Worm (Caenorhabditis elegans) whole organism, L2 larva: ENCODE measurements around the gene F25G6.9.

Experiments used
- C34F6.9 ChIP-seq: fragments of 150-350 bp; optimal IDR thresholded peaks from 2 replicates; lab custom pipeline; 2014; ENCODE audit warnings: missing biosample characterization, missing genetic modification characterization
- F13H6.1 ChIP-seq: sonication (generic microtip); optimal IDR thresholded peaks from 2 replicates; lab custom pipeline; 2016; ENCODE audit warnings: missing genetic modification characterization, missing compliant biosample characterization
- R02D3.7 ChIP-seq: fragments of 150-350 bp; optimal IDR thresholded peaks from 2 replicates; lab custom pipeline; 2014; ENCODE audit warnings: missing biosample characterization, missing genetic modification characterization
- ZK546.5 ChIP-seq: sonication (generic microtip); optimal IDR thresholded peaks from 2 replicates; lab custom pipeline; 2017; ENCODE audit warnings: missing biosample characterization, missing genetic modification characterization
- alr-1 ChIP-seq: fragments of 150-350 bp; optimal IDR thresholded peaks from 2 replicates; lab custom pipeline; 2014; ENCODE audit warnings: missing biosample characterization, missing genetic modification characterization
- ceh-16 ChIP-seq: fragments of 150-350 bp; optimal IDR thresholded peaks from 2 replicates; lab custom pipeline; 2014; ENCODE audit warnings: missing biosample characterization, missing genetic modification characterization
- crh-2 ChIP-seq: sonication (generic microtip); optimal IDR thresholded peaks from 2 replicates; lab custom pipeline; 2017; ENCODE audit warnings: missing biosample characterization, missing genetic modification characterization
- dmd-4 ChIP-seq: sonication (generic microtip); optimal IDR thresholded peaks from 2 replicates; lab custom pipeline; 2017; ENCODE audit warnings: missing biosample characterization, missing genetic modification characterization
- elt-1 ChIP-seq: fragments of 150-350 bp; optimal IDR thresholded peaks from 2 replicates; lab custom pipeline; 2014; ENCODE audit warnings: missing biosample characterization, missing genetic modification characterization
- elt-3 ChIP-seq: sonication (generic microtip); optimal IDR thresholded peaks from 2 replicates; lab custom pipeline; 2017; ENCODE audit warnings: missing biosample characterization, missing genetic modification characterization
- fos-1 ChIP-seq: fragments of 150-350 bp; optimal IDR thresholded peaks from 2 replicates; lab custom pipeline; 2014; ENCODE audit warnings: missing biosample characterization, missing genetic modification characterization
- gmeb-1 ChIP-seq: fragments of 150-350 bp; optimal IDR thresholded peaks from 2 replicates; lab custom pipeline; 2014; ENCODE audit warnings: missing biosample characterization, missing genetic modification characterization
- lin-11 ChIP-seq: fragments of 150-350 bp; sonication (generic microtip); optimal IDR thresholded peaks from 2 replicates; lab custom pipeline; 2014; ENCODE audit warnings: missing biosample characterization, missing genetic modification characterization, inconsistent platforms, mixed read lengths
- lin-13 ChIP-seq: fragments of 150-350 bp; optimal IDR thresholded peaks from 2 replicates; lab custom pipeline; 2014; ENCODE audit warnings: missing biosample characterization, missing genetic modification reagents, missing genetic modification characterization
- lin-39 ChIP-seq: fragments of 150-350 bp; optimal IDR thresholded peaks from 2 replicates; lab custom pipeline; 2014; ENCODE audit warnings: missing biosample characterization, missing genetic modification reagents, missing genetic modification characterization
- lsy-2 ChIP-seq, 2 experiments: fragments of 150-350 bp in 1 of 2; sonication (generic microtip) in 1 of 2; optimal IDR thresholded peaks; 2 replicates each; lab custom pipeline; 2014 to 2017; ENCODE audit warnings: missing biosample characterization in 2 of 2, missing genetic modification characterization in 2 of 2
- mab-5 ChIP-seq: fragments of 150-350 bp; optimal IDR thresholded peaks from 2 replicates; lab custom pipeline; 2014; ENCODE audit warnings: missing biosample characterization, missing genetic modification characterization
- mbf-1 ChIP-seq: sonication (generic microtip); optimal IDR thresholded peaks from 2 replicates; lab custom pipeline; 2017; ENCODE audit warnings: missing biosample characterization, missing genetic modification characterization
- nhr-11 ChIP-seq: fragments of 150-350 bp; optimal IDR thresholded peaks from 2 replicates; lab custom pipeline; 2014; ENCODE audit warnings: missing biosample characterization, missing genetic modification characterization
- nhr-129 ChIP-seq: fragments of 150-350 bp; optimal IDR thresholded peaks from 2 replicates; lab custom pipeline; 2014; ENCODE audit warnings: missing biosample characterization, missing genetic modification characterization
- nhr-21 ChIP-seq: fragments of 150-350 bp; optimal IDR thresholded peaks from 2 replicates; lab custom pipeline; 2014; ENCODE audit warnings: missing biosample characterization, missing genetic modification characterization
- nhr-23 ChIP-seq: fragments of 150-350 bp; optimal IDR thresholded peaks from 2 replicates; lab custom pipeline; 2014; ENCODE audit warnings: missing biosample characterization, missing genetic modification reagents, missing genetic modification characterization
- nhr-237 ChIP-seq: fragments of 150-350 bp; optimal IDR thresholded peaks from 2 replicates; lab custom pipeline; 2014; ENCODE audit warnings: missing biosample characterization, missing genetic modification characterization
- nhr-25 ChIP-seq: fragments of 150-350 bp; sonication (generic microtip); optimal IDR thresholded peaks from 3 replicates; lab custom pipeline; 2014; ENCODE audit warnings: missing biosample characterization, missing genetic modification characterization
- nhr-77 ChIP-seq: fragments of 150-350 bp; optimal IDR thresholded peaks from 2 replicates; lab custom pipeline; 2014; ENCODE audit warnings: missing biosample characterization, missing genetic modification characterization
- peb-1 ChIP-seq: fragments of 150-350 bp; optimal IDR thresholded peaks from 2 replicates; lab custom pipeline; 2014; ENCODE audit warnings: missing biosample characterization, missing genetic modification characterization
- sem-4 ChIP-seq: fragments of 150-350 bp; optimal IDR thresholded peaks from 2 replicates; lab custom pipeline; 2014; ENCODE audit warnings: missing biosample characterization, missing genetic modification reagents, missing genetic modification characterization
- sma-3 ChIP-seq: sonication (generic microtip); optimal IDR thresholded peaks from 2 replicates; lab custom pipeline; 2016; ENCODE audit warnings: missing genetic modification reagents, missing genetic modification characterization, missing compliant biosample characterization
- sma-9 ChIP-seq, 2 experiments: fragments of 150-350 bp in 1 of 2; sonication (generic microtip) in 1 of 2; optimal IDR thresholded peaks; 2 replicates each; lab custom pipeline; 2014 to 2016; ENCODE audit warnings: missing genetic modification characterization in 2 of 2, mild to moderate bottlenecking in 1 of 2, missing biosample characterization in 1 of 2, missing compliant biosample characterization in 1 of 2, missing genetic modification reagents in 1 of 2, moderate library complexity in 1 of 2
- snpc-4 ChIP-seq: fragments of 150-350 bp; optimal IDR thresholded peaks from 2 replicates; lab custom pipeline; 2014; ENCODE audit warnings: missing biosample characterization, missing genetic modification characterization
- unc-39 ChIP-seq: fragments of 150-350 bp; optimal IDR thresholded peaks from 2 replicates; lab custom pipeline; 2014; ENCODE audit warnings: missing biosample characterization, missing genetic modification characterization
- unc-55 ChIP-seq: fragments of 150-350 bp; sonication (generic microtip); optimal IDR thresholded peaks from 3 replicates; lab custom pipeline; 2014; ENCODE audit warnings: missing biosample characterization, missing genetic modification reagents, missing genetic modification characterization
- unc-62 ChIP-seq: fragments of 150-350 bp; optimal IDR thresholded peaks from 2 replicates; lab custom pipeline; 2014; ENCODE audit warnings: missing biosample characterization, missing genetic modification reagents, missing genetic modification characterization
- zag-1 ChIP-seq: fragments of 150-350 bp; optimal IDR thresholded peaks from 2 replicates; lab custom pipeline; 2014; ENCODE audit warnings: missing biosample characterization, missing genetic modification characterization
- ztf-1 ChIP-seq: fragments of 200-800 bp; sonication (Bioruptor generic); conservative IDR thresholded peaks from 2 replicates; pipeline ENCODE4 v1.3.6; 2022; ENCODE audit warnings: missing genetic modification characterization, missing compliant biosample characterization
- ztf-11 ChIP-seq: sonication (generic microtip); optimal IDR thresholded peaks from 2 replicates; lab custom pipeline; 2017; ENCODE audit warnings: missing biosample characterization, missing genetic modification characterization
- ztf-4 ChIP-seq: fragments of 150-350 bp; optimal IDR thresholded peaks from 2 replicates; lab custom pipeline; 2014; ENCODE audit warnings: missing biosample characterization, missing genetic modification characterization

F25G6.9 gene

DNA sequence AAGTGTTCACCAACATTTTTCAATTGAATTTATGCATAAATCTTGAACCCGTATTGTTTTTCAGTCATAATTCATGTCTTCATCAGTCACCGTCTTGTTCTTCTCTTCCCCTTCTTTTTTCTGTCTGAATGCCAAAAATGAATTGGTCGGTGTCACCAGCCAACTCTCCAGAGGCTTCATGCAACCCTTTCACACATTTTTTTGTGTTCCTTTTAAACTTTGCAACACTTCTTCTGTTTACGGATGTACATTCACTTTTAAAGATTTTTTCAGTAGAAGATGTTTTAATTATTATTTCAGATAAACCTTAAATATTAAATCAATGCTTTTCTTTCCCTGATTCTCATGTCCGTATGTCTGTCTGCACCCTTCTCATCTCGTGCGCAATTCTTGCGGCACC lies 8.9 kb downstream of the F25G6.9 start, which contains the start of gene acr-16:
Gene acr-16, plus strand, starts transcription at position 301 of the 400 bp plus-strand sequence.
- TF ChIP-seq nhr-11 = no peak
- TF ChIP-seq sem-4 (tag; lab: Kevin White, UChicago) = no peak
- TF ChIP-seq lsy-2 (tag; optimal IDR thresholded peaks at IDR 0.05; lab: Kevin White, UChicago) = no peak
- TF ChIP-seq nhr-77 (tag; lab: Kevin White, UChicago) = no peak
- no peak for TF ChIP-seq snpc-4
- TF ChIP-seq nhr-25 (tag; lab: Kevin White, UChicago) = no peak
- no peak for TF ChIP-seq unc-62 (GFP tag; lab: Kevin White, UChicago)
- no peak for TF ChIP-seq F13H6.1
- no peak for TF ChIP-seq fos-1
- no peak for TF ChIP-seq nhr-21 (tag; lab: Kevin White, UChicago)
- TF ChIP-seq R02D3.7 = no peak
- TF ChIP-seq, all 48 proteins: peak for 0

DNA sequence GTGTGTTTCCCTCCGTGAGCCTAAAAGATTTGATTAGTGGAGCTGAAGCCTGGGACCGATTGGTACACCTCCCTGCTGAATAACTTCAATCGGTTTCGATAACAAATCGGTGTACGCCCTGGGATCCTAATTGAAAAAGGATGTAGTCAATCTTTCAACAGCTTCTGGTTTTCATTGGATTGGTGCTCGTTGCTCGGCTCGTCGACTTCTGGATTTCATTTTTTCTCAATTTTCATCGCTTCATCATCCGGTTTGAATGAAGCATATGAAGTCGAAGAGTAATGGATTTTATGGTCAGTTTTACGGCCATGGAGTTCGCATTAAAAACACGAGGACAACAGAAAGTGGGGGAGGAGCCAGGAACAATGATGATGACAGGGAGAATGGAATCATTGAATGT lies 13.8 kb downstream of the F25G6.9 start:
- TF ChIP-seq unc-55 (GFP tag; lab: Kevin White, UChicago) = no peak
- no peak for TF ChIP-seq gmeb-1 (tag; lab: Kevin White, UChicago)
- no peak for TF ChIP-seq ztf-1 (GFP tag; lab: Robert Waterston, UW)
- no peak for TF ChIP-seq sem-4 (tag; lab: Kevin White, UChicago)
- no peak for TF ChIP-seq crh-2 (tag; lab: Kevin White, UChicago)
- TF ChIP-seq ZK546.5 (tag; lab: Kevin White, UChicago) = no peak

DNA sequence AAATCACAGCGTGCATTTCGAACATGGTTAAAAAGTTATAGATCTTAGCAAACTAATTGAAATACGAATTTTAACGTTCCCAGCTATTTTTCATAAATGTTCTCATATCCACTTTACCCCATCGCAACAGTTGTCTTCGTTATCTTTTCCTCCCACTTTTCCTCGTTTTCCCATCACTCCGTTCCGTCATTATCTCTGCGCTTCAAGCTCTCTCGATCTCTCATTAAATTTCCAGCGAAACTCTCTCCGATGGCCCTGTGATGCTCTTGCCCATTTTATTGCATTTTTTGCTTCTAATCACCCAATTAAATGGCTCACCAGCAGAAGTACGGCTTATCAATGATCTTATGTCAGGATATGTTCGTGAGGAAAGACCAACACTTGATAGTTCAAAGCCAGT lies 17.3 kb downstream of the F25G6.9 start, which contains the start of gene acr-15:
Gene acr-15, plus strand, starts transcription at position 236 of the 400 bp plus-strand sequence.
- no peak for TF ChIP-seq mbf-1
- peak; percentile 24 for TF ChIP-seq sma-9 (GFP tag; optimal IDR thresholded peaks at IDR 0.05; lab: Kevin White, UChicago)
- TF ChIP-seq sma-9 (tag; optimal IDR thresholded peaks at IDR 0.05; lab: Kevin White, UChicago) = no peak
- TF ChIP-seq, all 48 proteins: peak for 1

DNA sequence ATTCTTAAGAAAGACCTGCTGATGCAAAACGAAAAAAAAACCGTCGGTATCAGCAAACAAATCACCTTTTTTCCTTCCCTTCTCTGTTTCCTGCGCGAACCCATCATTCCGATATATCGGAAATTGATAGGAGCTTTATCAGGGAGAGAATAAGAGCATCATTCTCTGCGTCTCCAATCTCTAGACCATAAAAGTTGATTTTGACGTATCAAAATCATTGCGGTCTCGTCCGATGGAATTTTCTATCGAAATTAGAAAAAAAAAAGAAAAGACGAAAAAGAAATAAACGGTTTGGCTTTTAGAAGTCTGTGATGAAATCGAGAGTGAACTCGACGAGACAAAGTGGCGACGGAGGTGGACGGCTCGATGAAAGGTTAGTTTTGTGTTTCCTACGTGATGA lies 20.8 kb downstream of the F25G6.9 start, which contains the start of gene stdh-4:
Gene stdh-4, plus strand, starts transcription at position 301 of the 400 bp plus-strand sequence.
- no peak for TF ChIP-seq nhr-77 (tag; lab: Kevin White, UChicago)
- TF ChIP-seq ceh-16 (tag; lab: Kevin White, UChicago) = no peak
- TF ChIP-seq unc-62 (GFP tag; lab: Kevin White, UChicago) = no peak
- TF ChIP-seq peb-1 (tag; lab: Kevin White, UChicago) = no peak
- TF ChIP-seq snpc-4 = no peak
- TF ChIP-seq nhr-237 (tag; lab: Kevin White, UChicago) = no peak
- TF ChIP-seq lin-13 (GFP tag; lab: Kevin White, UChicago) = no peak
- no peak for TF ChIP-seq nhr-129 (tag; lab: Kevin White, UChicago)
- TF ChIP-seq mab-5 (tag; lab: Kevin White, UChicago) = no peak
- TF ChIP-seq ztf-1 (GFP tag; lab: Robert Waterston, UW) = no peak
- no peak for TF ChIP-seq lsy-2 (tag; optimal IDR thresholded peaks at IDR 0.05; lab: Kevin White, UChicago)
- TF ChIP-seq C34F6.9 (tag; lab: Kevin White, UChicago) = no peak
- no peak for TF ChIP-seq sem-4 (tag; lab: Kevin White, UChicago)
- TF ChIP-seq sma-3 (GFP tag; lab: Kevin White, UChicago) = no peak
- TF ChIP-seq alr-1 (tag; lab: Kevin White, UChicago) = no peak
- no peak for TF ChIP-seq ztf-4 (tag; lab: Kevin White, UChicago)
- no peak for TF ChIP-seq unc-39 (tag; lab: Kevin White, UChicago)

DNA sequence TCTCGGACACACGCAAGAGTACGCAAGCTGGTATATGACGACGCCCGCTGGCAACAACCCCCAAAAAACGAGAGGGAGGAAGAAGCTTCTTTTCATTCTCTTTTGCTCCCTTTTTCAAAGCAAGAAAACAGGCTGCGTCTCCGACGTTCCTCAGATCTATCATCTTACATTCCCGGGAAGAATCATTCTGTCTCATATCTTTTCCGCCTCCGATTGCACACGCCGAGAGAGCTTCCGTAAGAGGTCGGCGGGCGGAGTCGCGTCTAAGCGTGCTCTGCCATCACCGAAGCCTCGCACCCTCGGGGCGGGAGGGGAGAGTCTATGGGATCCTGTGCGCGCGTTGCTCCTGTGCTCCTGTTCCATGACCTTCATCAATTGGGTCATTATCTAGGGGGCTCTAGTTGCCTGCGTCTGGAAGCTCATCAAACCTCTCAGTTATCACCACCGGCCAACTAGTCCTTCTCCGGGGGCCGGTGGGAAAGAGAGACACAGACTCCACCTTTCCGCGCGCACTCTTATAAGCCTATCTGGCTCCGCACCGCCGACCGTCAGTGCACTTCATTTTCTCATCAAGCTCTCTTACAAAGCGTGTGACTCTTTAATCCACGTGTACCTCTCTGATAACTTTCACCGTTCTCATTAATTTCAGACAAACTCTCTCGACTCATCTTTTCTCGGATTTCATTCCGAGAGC lies 24.1 kb downstream of the F25G6.9 start, which contains the start of the genes slc-17.8 and asns-1:
Gene slc-17.8, minus strand, starts transcription at position 51 of the 694 bp plus-strand sequence.
Gene asns-1, plus strand, starts transcription at position 644 of the 694 bp plus-strand sequence.
- TF ChIP-seq elt-1 (tag; lab: Kevin White, UChicago) (no peak), sem-4 (tag; lab: Kevin White, UChicago) (no peak)

DNA sequence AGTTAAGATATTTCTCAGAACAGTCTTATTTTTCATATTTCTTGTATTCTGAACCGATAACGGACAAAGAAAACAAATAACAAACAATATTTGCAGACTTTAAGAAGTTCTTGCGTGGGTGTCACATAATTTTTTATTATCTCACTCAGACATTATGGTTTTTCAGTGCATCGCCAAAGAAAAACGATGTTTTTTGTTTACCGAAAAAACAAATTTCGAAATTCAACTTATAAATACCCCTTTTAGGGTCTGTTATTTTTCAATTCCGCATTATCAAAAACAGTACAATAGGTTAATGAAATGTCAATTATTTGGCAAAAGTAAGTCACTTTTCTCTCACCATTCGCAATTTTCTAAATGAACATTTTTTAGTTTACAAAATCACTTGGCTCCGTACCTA lies 32.8 kb downstream of the F25G6.9 start, which contains the start of gene otpl-4:
Gene otpl-4, plus strand, starts transcription at position 301 of the 400 bp plus-strand sequence.
- TF ChIP-seq nhr-25 (tag; lab: Kevin White, UChicago) (no peak), ceh-16 (tag; lab: Kevin White, UChicago) (no peak), lin-39 (tag; lab: Kevin White, UChicago) (no peak), lin-11 (tag; lab: Kevin White, UChicago) (no peak), lsy-2 (tag; optimal IDR thresholded peaks at IDR 0.05; lab: Kevin White, UChicago) (no peak), ztf-4 (tag; lab: Kevin White, UChicago) (no peak), dmd-4 (tag; lab: Kevin White, UChicago) (no peak), F13H6.1 (no peak), elt-3 (no peak), ztf-11 (no peak), gmeb-1 (tag; lab: Kevin White, UChicago) (no peak), nhr-23 (tag; lab: Kevin White, UChicago) (no peak), nhr-21 (tag; lab: Kevin White, UChicago) (no peak), zag-1 (tag; lab: Kevin White, UChicago) (no peak), alr-1 (tag; lab: Kevin White, UChicago) (no peak)
